Worm (Caenorhabditis elegans) whole organism, L4/young adult: Measurements from ENCODE around the gene F21A3.11.

Experiments
- W03F9.2 ChIP-seq: fragments of 150-350 bp; optimal IDR thresholded peaks from 2 replicates; lab custom pipeline; 2014; ENCODE audit warnings: missing biosample characterization, missing genetic modification characterization
- dao-5 ChIP-seq: sonication (generic microtip); optimal IDR thresholded peaks from 2 replicates; lab custom pipeline; 2016; ENCODE audit warnings: missing genotype, missing genetic modification characterization, moderate library complexity, missing compliant biosample characterization
- him-1 ChIP-seq: sonication (generic microtip); optimal IDR thresholded peaks from 2 replicates; lab custom pipeline; 2016; ENCODE audit warnings: missing genotype, missing genetic modification reagents, missing genetic modification characterization, missing compliant biosample characterization

ce11 chrV:15559729-15560128 is 26.7 kb upstream of the F21A3.11 start:
- TF ChIP-seq him-1 (tag; lab: Kevin White, UChicago), result no peak
- no peak for TF ChIP-seq dao-5 (tag; lab: Kevin White, UChicago)
- no peak for TF ChIP-seq W03F9.2 (tag; lab: Kevin White, UChicago)
